Worm (Caenorhabditis elegans) whole organism, L2 larva: ENCODE data around the gene dohh-1.

Source experiments
- C34F6.9 ChIP-seq: fragments of 150-350 bp; optimal IDR thresholded peaks from 2 replicates; lab custom pipeline; 2014; ENCODE audit warnings: missing biosample characterization, missing genetic modification characterization
- F13H6.1 ChIP-seq: sonication (generic microtip); optimal IDR thresholded peaks from 2 replicates; lab custom pipeline; 2016; ENCODE audit warnings: missing genetic modification characterization, missing compliant biosample characterization
- R02D3.7 ChIP-seq: fragments of 150-350 bp; optimal IDR thresholded peaks from 2 replicates; lab custom pipeline; 2014; ENCODE audit warnings: missing biosample characterization, missing genetic modification characterization
- Y55F3AM.14 ChIP-seq: fragments of 200-800 bp; sonication (Bioruptor generic); optimal IDR thresholded peaks from 2 replicates; lab custom pipeline; 2018; ENCODE audit warnings: mild to moderate bottlenecking, missing genetic modification characterization, missing compliant biosample characterization
- ZK546.5 ChIP-seq: sonication (generic microtip); optimal IDR thresholded peaks from 2 replicates; lab custom pipeline; 2017; ENCODE audit warnings: missing biosample characterization, missing genetic modification characterization
- aly-2 ChIP-seq: fragments of 150-350 bp; optimal IDR thresholded peaks from 2 replicates; lab custom pipeline; 2014; ENCODE audit warnings: missing biosample characterization, missing genetic modification characterization
- ama-1 ChIP-seq: fragments of 150-350 bp; optimal IDR thresholded peaks from 2 replicates; lab custom pipeline; 2018; ENCODE audit warnings: inconsistent platforms
- blmp-1 ChIP-seq: sonication (generic microtip); optimal IDR thresholded peaks from 2 replicates; lab custom pipeline; 2017; ENCODE audit warnings: missing genetic modification characterization, mild to moderate bottlenecking, missing compliant biosample characterization, antibody characterized with exemption, moderate library complexity; ENCODE audit not compliant: insufficient read depth
- ceh-16 ChIP-seq: fragments of 150-350 bp; optimal IDR thresholded peaks from 2 replicates; lab custom pipeline; 2014; ENCODE audit warnings: missing biosample characterization, missing genetic modification characterization
- crh-2 ChIP-seq: sonication (generic microtip); optimal IDR thresholded peaks from 2 replicates; lab custom pipeline; 2017; ENCODE audit warnings: missing biosample characterization, missing genetic modification characterization
- dmd-4 ChIP-seq: sonication (generic microtip); optimal IDR thresholded peaks from 2 replicates; lab custom pipeline; 2017; ENCODE audit warnings: missing biosample characterization, missing genetic modification characterization
- egl-27 ChIP-seq: sonication (generic microtip); optimal IDR thresholded peaks from 3 replicates; lab custom pipeline; 2017; ENCODE audit warnings: missing biosample characterization, missing genetic modification reagents, missing genetic modification characterization
- fos-1 ChIP-seq: fragments of 150-350 bp; optimal IDR thresholded peaks from 2 replicates; lab custom pipeline; 2014; ENCODE audit warnings: missing biosample characterization, missing genetic modification characterization
- gmeb-1 ChIP-seq: fragments of 150-350 bp; optimal IDR thresholded peaks from 2 replicates; lab custom pipeline; 2014; ENCODE audit warnings: missing biosample characterization, missing genetic modification characterization
- lin-11 ChIP-seq: fragments of 150-350 bp; sonication (generic microtip); optimal IDR thresholded peaks from 2 replicates; lab custom pipeline; 2014; ENCODE audit warnings: missing biosample characterization, missing genetic modification characterization, inconsistent platforms, mixed read lengths
- lin-13 ChIP-seq: fragments of 150-350 bp; optimal IDR thresholded peaks from 2 replicates; lab custom pipeline; 2014; ENCODE audit warnings: missing biosample characterization, missing genetic modification reagents, missing genetic modification characterization
- lsy-2 ChIP-seq, 2 experiments: fragments of 150-350 bp in 1 of 2; sonication (generic microtip) in 1 of 2; optimal IDR thresholded peaks; 2 replicates each; lab custom pipeline; 2014 to 2017; ENCODE audit warnings: missing biosample characterization in 2 of 2, missing genetic modification characterization in 2 of 2
- mbf-1 ChIP-seq: sonication (generic microtip); optimal IDR thresholded peaks from 2 replicates; lab custom pipeline; 2017; ENCODE audit warnings: missing biosample characterization, missing genetic modification characterization
- nhr-10 ChIP-seq: sonication (generic microtip); optimal IDR thresholded peaks from 2 replicates; lab custom pipeline; 2017; ENCODE audit warnings: missing biosample characterization, missing genetic modification characterization
- nhr-11 ChIP-seq: fragments of 150-350 bp; optimal IDR thresholded peaks from 2 replicates; lab custom pipeline; 2014; ENCODE audit warnings: missing biosample characterization, missing genetic modification characterization
- nhr-129 ChIP-seq: fragments of 150-350 bp; optimal IDR thresholded peaks from 2 replicates; lab custom pipeline; 2014; ENCODE audit warnings: missing biosample characterization, missing genetic modification characterization
- nhr-21 ChIP-seq: fragments of 150-350 bp; optimal IDR thresholded peaks from 2 replicates; lab custom pipeline; 2014; ENCODE audit warnings: missing biosample characterization, missing genetic modification characterization
- nhr-23 ChIP-seq: fragments of 150-350 bp; optimal IDR thresholded peaks from 2 replicates; lab custom pipeline; 2014; ENCODE audit warnings: missing biosample characterization, missing genetic modification reagents, missing genetic modification characterization
- nhr-237 ChIP-seq: fragments of 150-350 bp; optimal IDR thresholded peaks from 2 replicates; lab custom pipeline; 2014; ENCODE audit warnings: missing biosample characterization, missing genetic modification characterization
- nhr-25 ChIP-seq: fragments of 150-350 bp; sonication (generic microtip); optimal IDR thresholded peaks from 3 replicates; lab custom pipeline; 2014; ENCODE audit warnings: missing biosample characterization, missing genetic modification characterization
- nhr-77 ChIP-seq: fragments of 150-350 bp; optimal IDR thresholded peaks from 2 replicates; lab custom pipeline; 2014; ENCODE audit warnings: missing biosample characterization, missing genetic modification characterization
- sem-4 ChIP-seq: fragments of 150-350 bp; optimal IDR thresholded peaks from 2 replicates; lab custom pipeline; 2014; ENCODE audit warnings: missing biosample characterization, missing genetic modification reagents, missing genetic modification characterization
- skn-1 ChIP-seq: sonication (generic microtip); optimal IDR thresholded peaks from 2 replicates; lab custom pipeline; 2017; ENCODE audit warnings: missing biosample characterization, missing genetic modification characterization
- sma-3 ChIP-seq: sonication (generic microtip); optimal IDR thresholded peaks from 2 replicates; lab custom pipeline; 2016; ENCODE audit warnings: missing genetic modification reagents, missing genetic modification characterization, missing compliant biosample characterization
- sma-9 ChIP-seq, 2 experiments: fragments of 150-350 bp in 1 of 2; sonication (generic microtip) in 1 of 2; optimal IDR thresholded peaks; 2 replicates each; lab custom pipeline; 2014 to 2016; ENCODE audit warnings: missing genetic modification characterization in 2 of 2, mild to moderate bottlenecking in 1 of 2, missing biosample characterization in 1 of 2, missing compliant biosample characterization in 1 of 2, missing genetic modification reagents in 1 of 2, moderate library complexity in 1 of 2
- snpc-4 ChIP-seq: fragments of 150-350 bp; optimal IDR thresholded peaks from 2 replicates; lab custom pipeline; 2014; ENCODE audit warnings: missing biosample characterization, missing genetic modification characterization
- unc-39 ChIP-seq: fragments of 150-350 bp; optimal IDR thresholded peaks from 2 replicates; lab custom pipeline; 2014; ENCODE audit warnings: missing biosample characterization, missing genetic modification characterization
- unc-55 ChIP-seq: fragments of 150-350 bp; sonication (generic microtip); optimal IDR thresholded peaks from 3 replicates; lab custom pipeline; 2014; ENCODE audit warnings: missing biosample characterization, missing genetic modification reagents, missing genetic modification characterization
- unc-62 ChIP-seq: fragments of 150-350 bp; optimal IDR thresholded peaks from 2 replicates; lab custom pipeline; 2014; ENCODE audit warnings: missing biosample characterization, missing genetic modification reagents, missing genetic modification characterization
- ztf-1 ChIP-seq: fragments of 200-800 bp; sonication (Bioruptor generic); conservative IDR thresholded peaks from 2 replicates; pipeline ENCODE4 v1.3.6; 2022; ENCODE audit warnings: missing genetic modification characterization, missing compliant biosample characterization
- ztf-11 ChIP-seq: sonication (generic microtip); optimal IDR thresholded peaks from 2 replicates; lab custom pipeline; 2017; ENCODE audit warnings: missing biosample characterization, missing genetic modification characterization
- ztf-4 ChIP-seq: fragments of 150-350 bp; optimal IDR thresholded peaks from 2 replicates; lab custom pipeline; 2014; ENCODE audit warnings: missing biosample characterization, missing genetic modification characterization

The dohh-1 gene

DNA sequence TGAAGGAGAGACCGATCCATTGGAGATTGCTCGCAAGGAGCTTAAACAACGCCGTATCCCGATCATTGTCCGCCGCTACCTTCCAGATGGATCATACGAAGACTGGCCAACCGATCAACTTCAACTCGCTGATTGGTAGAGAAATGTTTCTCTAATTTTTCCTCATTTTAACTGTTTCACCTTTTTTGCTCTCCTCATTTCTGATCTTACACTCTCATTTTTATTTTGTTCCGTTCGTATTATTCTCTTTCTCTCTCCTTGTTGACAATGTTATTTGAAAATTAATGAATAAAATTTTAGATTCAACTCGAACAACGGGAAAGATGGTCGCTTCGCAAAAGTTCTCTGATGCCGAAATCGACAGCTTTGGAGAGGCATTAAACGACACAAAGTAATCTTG lies at the start of gene dohh-1:
Gene dohh-1 (plus strand): TSS at position 301 of the 400 bp plus-strand sequence.
- TF ChIP-seq ZK546.5 (tag; lab: Kevin White, UChicago) = no peak
- no peak for TF ChIP-seq nhr-237 (tag; lab: Kevin White, UChicago)
- no peak for TF ChIP-seq ztf-1
- no peak for TF ChIP-seq sma-9 (GFP tag; optimal IDR thresholded peaks at IDR 0.05; lab: Kevin White, UChicago)
- no peak for TF ChIP-seq sma-9 (tag; optimal IDR thresholded peaks at IDR 0.05; lab: Kevin White, UChicago)
- no peak for TF ChIP-seq sma-3 (GFP tag; lab: Kevin White, UChicago)
- no peak for TF ChIP-seq ceh-16 (tag; lab: Kevin White, UChicago)
- TF ChIP-seq nhr-129 (tag; lab: Kevin White, UChicago) = no peak
- no peak for TF ChIP-seq ztf-4
- TF ChIP-seq Y55F3AM.14 (GFP tag; lab: Kevin White, UChicago) = no peak
- TF ChIP-seq ama-1 (lab: Kevin White, UChicago) = no peak
- no peak for TF ChIP-seq nhr-23 (tag; lab: Kevin White, UChicago)
- TF ChIP-seq, all 48 proteins: peak for 0

DNA sequence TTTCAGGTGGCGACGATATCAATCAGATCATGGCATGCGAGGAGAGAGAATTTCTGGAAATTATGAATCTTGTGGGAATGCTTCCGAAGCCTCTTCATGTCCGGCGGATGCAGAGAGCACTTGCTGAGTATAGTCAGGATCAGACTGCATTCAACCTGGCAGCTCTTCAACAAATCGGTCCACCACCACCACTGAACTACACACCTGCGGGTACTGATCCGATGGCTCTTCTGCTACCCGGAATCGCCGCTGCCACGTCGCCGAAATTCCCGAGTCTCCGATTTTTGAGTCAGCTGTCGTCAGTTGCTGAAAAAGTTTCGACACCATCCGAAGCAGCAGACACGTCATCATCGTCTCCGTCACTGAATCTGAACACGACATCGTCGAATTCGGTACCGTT lies 48.8 kb upstream of the dohh-1 start:
- TF ChIP-seq egl-27 (tag; lab: Kevin White, UChicago) (no peak), gmeb-1 (tag; lab: Kevin White, UChicago) (no peak), crh-2 (tag; lab: Kevin White, UChicago) (no peak), nhr-21 (tag; lab: Kevin White, UChicago) (no peak), dmd-4 (no peak), mbf-1 (tag; lab: Kevin White, UChicago) (no peak), skn-1 (tag; lab: Kevin White, UChicago) (no peak), nhr-237 (tag; lab: Kevin White, UChicago) (no peak), nhr-10 (no peak), nhr-25 (tag; lab: Kevin White, UChicago) (no peak), nhr-77 (tag; lab: Kevin White, UChicago) (no peak), nhr-11 (tag; lab: Kevin White, UChicago) (no peak), ztf-1 (no peak), fos-1 (no peak)

DNA sequence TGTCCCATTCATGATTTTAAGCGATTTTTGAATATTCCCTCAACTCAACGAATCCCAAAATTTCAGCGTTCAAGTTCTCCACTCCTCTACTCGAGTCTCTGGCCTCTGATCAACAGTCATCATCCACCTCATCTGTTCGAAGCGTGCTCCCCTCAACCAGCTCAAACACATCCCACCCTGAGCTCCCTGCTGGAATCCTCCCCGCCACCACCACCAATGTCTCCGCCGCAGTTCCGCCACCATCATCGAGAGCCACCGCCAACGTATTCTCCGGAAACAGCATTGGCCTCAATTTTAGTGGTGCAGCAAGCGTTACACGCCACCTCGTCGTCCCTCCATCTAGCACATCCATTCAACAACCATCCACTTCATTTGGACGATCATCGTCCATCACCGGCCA lies 48.2 kb upstream of the dohh-1 start:
- no peak for TF ChIP-seq nhr-11 (tag; lab: Kevin White, UChicago)
- no peak for TF ChIP-seq blmp-1 (tag; lab: Kevin White, UChicago)
- TF ChIP-seq unc-62 (GFP tag; lab: Kevin White, UChicago) = no peak
- no peak for TF ChIP-seq crh-2 (tag; lab: Kevin White, UChicago)
- no peak for TF ChIP-seq snpc-4 (tag; lab: Kevin White, UChicago)
- TF ChIP-seq ama-1 (lab: Kevin White, UChicago) = no peak
- TF ChIP-seq, all 48 proteins: peak for 0

DNA sequence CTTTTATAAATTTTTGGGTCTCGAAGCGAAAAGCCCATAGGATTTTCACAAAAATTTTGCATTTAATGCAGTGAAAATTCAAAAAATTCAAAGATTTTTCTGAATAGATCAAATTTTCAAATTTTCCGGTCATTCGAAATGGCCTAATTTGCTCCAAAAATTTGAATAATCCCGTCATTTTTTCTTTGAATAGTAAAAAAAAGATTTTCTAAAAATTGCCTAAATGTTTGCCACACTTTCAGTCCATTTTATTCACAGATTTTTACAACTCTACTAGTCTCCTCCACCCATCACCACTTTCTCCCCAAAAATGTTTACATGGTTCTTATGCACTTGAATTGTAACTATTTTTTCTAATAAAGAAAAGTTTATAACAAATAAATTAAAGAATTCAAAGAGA lies 45.8 kb upstream of the dohh-1 start:
- no peak for TF ChIP-seq ztf-11 (tag; lab: Kevin White, UChicago)

DNA sequence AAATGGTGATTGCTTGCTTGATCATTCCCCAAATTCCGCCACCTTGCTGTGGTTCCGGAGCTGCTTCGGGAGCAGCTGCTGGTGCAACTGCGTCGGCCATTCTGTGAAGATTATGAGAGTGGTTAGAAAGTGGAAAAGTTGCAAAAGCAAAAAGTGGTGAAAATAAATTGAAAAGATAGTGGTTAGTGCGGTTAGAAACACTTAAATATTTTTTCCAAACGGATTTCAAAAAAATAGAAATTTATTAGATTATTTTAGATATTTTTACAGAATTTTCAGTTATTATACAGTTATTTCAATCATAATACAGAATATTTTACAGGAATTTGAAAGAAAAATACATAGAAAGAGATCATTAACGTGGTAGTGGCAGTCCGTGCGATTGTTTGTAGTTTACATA lies 42.2 kb upstream of the dohh-1 start, which contains the start of gene R166.2:
Gene R166.2 (minus strand): TSS at position 101 of the 400 bp plus-strand sequence.
- TF ChIP-seq sem-4 (tag; lab: Kevin White, UChicago) = no peak
- no peak for TF ChIP-seq ztf-1
- no peak for TF ChIP-seq aly-2 (tag; lab: Kevin White, UChicago)
- TF ChIP-seq nhr-25 (tag; lab: Kevin White, UChicago) = no peak
- no peak for TF ChIP-seq nhr-77 (tag; lab: Kevin White, UChicago)

DNA sequence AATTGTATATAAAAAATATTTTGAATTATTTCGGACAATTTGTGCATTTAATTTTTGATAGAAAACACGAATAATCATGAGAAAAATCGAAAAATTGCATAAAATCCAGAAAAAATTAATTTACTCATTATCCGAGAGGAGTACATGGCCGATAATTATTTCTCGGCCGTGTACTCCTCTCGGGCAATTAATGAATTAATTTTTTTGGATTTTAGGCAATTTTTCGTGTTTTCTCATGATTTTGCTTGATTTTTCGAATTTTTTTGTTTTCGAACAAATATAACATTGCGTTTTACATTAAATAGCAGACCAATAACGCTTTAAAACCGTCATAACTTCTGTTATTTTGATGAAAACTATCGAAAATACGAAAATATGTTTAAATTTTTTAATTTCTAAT lies 41.8 kb upstream of the dohh-1 start:
- TF ChIP-seq sem-4 (tag; lab: Kevin White, UChicago) (no peak), nhr-21 (tag; lab: Kevin White, UChicago) (peak; percentile 44), C34F6.9 (tag; lab: Kevin White, UChicago) (peak; percentile 63), lin-11 (tag; lab: Kevin White, UChicago) (no peak), ceh-16 (tag; lab: Kevin White, UChicago) (no peak), skn-1 (tag; lab: Kevin White, UChicago) (no peak), nhr-237 (tag; lab: Kevin White, UChicago) (no peak), nhr-25 (tag; lab: Kevin White, UChicago) (peak; percentile 71), lin-13 (GFP tag; lab: Kevin White, UChicago) (peak; percentile 13), unc-39 (tag; lab: Kevin White, UChicago) (no peak), F13H6.1 (tag; lab: Kevin White, UChicago) (peak; percentile 55), unc-55 (GFP tag; lab: Kevin White, UChicago) (peak; percentile 57), fos-1 (peak; percentile 38), lsy-2 (tag; optimal IDR thresholded peaks at IDR 0.05; lab: Kevin White, UChicago) (peak; percentile 48 to 80), R02D3.7 (peak; percentile 12), sma-9 (GFP tag; optimal IDR thresholded peaks at IDR 0.05; lab: Kevin White, UChicago) (peak; percentile 67), sma-9 (tag; optimal IDR thresholded peaks at IDR 0.05; lab: Kevin White, UChicago) (no peak), gmeb-1 (tag; lab: Kevin White, UChicago) (peak; percentile 72), crh-2 (tag; lab: Kevin White, UChicago) (peak; percentile 58), sma-3 (GFP tag; lab: Kevin White, UChicago) (peak; percentile 73), dmd-4 (no peak), nhr-77 (tag; lab: Kevin White, UChicago) (no peak), ama-1 (lab: Kevin White, UChicago) (no peak)
